Worm (Caenorhabditis elegans) whole organism, mixed stage, embryonic: Measurements from ENCODE around the gene ttr-41.

Experiments
- M03D4.4 ChIP-seq: sonication (generic microtip); optimal IDR thresholded peaks from 2 replicates; lab custom pipeline; 2017; ENCODE audit warnings: mild to moderate bottlenecking, missing genetic modification characterization, missing compliant biosample characterization
- bed-3 ChIP-seq: fragments of 200-800 bp; sonication (Bioruptor generic); optimal IDR thresholded peaks from 3 replicates; lab custom pipeline; 2018; ENCODE audit warnings: mild to moderate bottlenecking, missing genetic modification characterization, moderate library complexity, missing compliant biosample characterization
- blmp-1 ChIP-seq: fragments of 150-350 bp; optimal IDR thresholded peaks from 2 replicates; lab custom pipeline; 2014; ENCODE audit warnings: missing biosample characterization, missing genetic modification characterization
- ceh-39 ChIP-seq: fragments of 150-350 bp; optimal IDR thresholded peaks from 2 replicates; lab custom pipeline; 2014; ENCODE audit warnings: missing biosample characterization, missing genetic modification characterization
- ceh-43 ChIP-seq: fragments of 200-800 bp; sonication (Bioruptor generic); optimal IDR thresholded peaks from 2 replicates; lab custom pipeline; 2018; ENCODE audit warnings: mild to moderate bottlenecking, missing genetic modification characterization, moderate library complexity, missing compliant biosample characterization
- ceh-83 ChIP-seq: fragments of 200-800 bp; sonication (Bioruptor generic); optimal IDR thresholded peaks from 2 replicates; lab custom pipeline; 2018; ENCODE audit warnings: mild to moderate bottlenecking, missing genetic modification characterization, missing compliant biosample characterization
- ces-1 ChIP-seq: fragments of 150-350 bp; optimal IDR thresholded peaks from 2 replicates; lab custom pipeline; 2014; ENCODE audit warnings: missing biosample characterization, missing genetic modification reagents, missing genetic modification characterization
- cnd-1 ChIP-seq: fragments of 200-800 bp; sonication (Bioruptor generic); optimal IDR thresholded peaks from 2 replicates; lab custom pipeline; 2018; ENCODE audit warnings: mild to moderate bottlenecking, missing genetic modification characterization, missing compliant biosample characterization
- elt-1 ChIP-seq: sonication (generic microtip); optimal IDR thresholded peaks from 2 replicates; lab custom pipeline; 2017; ENCODE audit warnings: missing genetic modification characterization, mild to moderate bottlenecking, missing compliant biosample characterization, antibody characterized with exemption, moderate library complexity, borderline replicate concordance; ENCODE audit not compliant: insufficient read depth
- elt-3 ChIP-seq: fragments of 150-350 bp; optimal IDR thresholded peaks from 2 replicates; lab custom pipeline; 2014; ENCODE audit warnings: missing biosample characterization, missing genetic modification characterization
- flh-1 ChIP-seq: fragments of 200-800 bp; sonication (Bioruptor generic); optimal IDR thresholded peaks from 2 replicates; lab custom pipeline; 2018; ENCODE audit warnings: mild to moderate bottlenecking, missing genetic modification characterization, moderate library complexity, missing compliant biosample characterization
- ham-2 ChIP-seq: fragments of 200-800 bp; sonication (Bioruptor generic); optimal IDR thresholded peaks from 2 replicates; lab custom pipeline; 2018; ENCODE audit warnings: mild to moderate bottlenecking, missing genetic modification characterization, missing compliant biosample characterization
- hlh-1 ChIP-seq: fragments of 150-350 bp; optimal IDR thresholded peaks from 2 replicates; lab custom pipeline; 2014; ENCODE audit warnings: missing biosample characterization, missing genetic modification reagents, missing genetic modification characterization
- lin-13 ChIP-seq: fragments of 150-350 bp; optimal IDR thresholded peaks from 2 replicates; lab custom pipeline; 2014; ENCODE audit warnings: missing biosample characterization, missing genetic modification characterization
- lin-32 ChIP-seq: fragments of 200-800 bp; sonication (Bioruptor generic); optimal IDR thresholded peaks from 2 replicates; lab custom pipeline; 2018; ENCODE audit warnings: mild to moderate bottlenecking, missing genetic modification characterization, missing compliant biosample characterization
- lsy-2 ChIP-seq: fragments of 150-350 bp; optimal IDR thresholded peaks from 2 replicates; lab custom pipeline; 2014; ENCODE audit warnings: missing biosample characterization, missing genetic modification characterization
- mab-5 ChIP-seq: fragments of 150-350 bp; optimal IDR thresholded peaks from 2 replicates; lab custom pipeline; 2014; ENCODE audit warnings: missing biosample characterization, missing genetic modification characterization
- mep-1 ChIP-seq: fragments of 150-350 bp; optimal IDR thresholded peaks from 2 replicates; lab custom pipeline; 2017; ENCODE audit warnings: missing biosample characterization, missing genetic modification reagents, missing genetic modification characterization, inconsistent platforms
- mls-2 ChIP-seq: sonication (generic microtip); optimal IDR thresholded peaks from 2 replicates; lab custom pipeline; 2016; ENCODE audit warnings: mild to moderate bottlenecking, missing genetic modification characterization, moderate library complexity, missing compliant biosample characterization
- nhr-12 ChIP-seq: fragments of 150-350 bp; optimal IDR thresholded peaks from 2 replicates; lab custom pipeline; 2014; ENCODE audit warnings: missing biosample characterization, missing genetic modification characterization
- nhr-2 ChIP-seq: fragments of 150-350 bp; optimal IDR thresholded peaks from 2 replicates; lab custom pipeline; 2014; ENCODE audit warnings: missing biosample characterization, missing genetic modification characterization
- nhr-237 ChIP-seq: fragments of 150-350 bp; optimal IDR thresholded peaks from 2 replicates; lab custom pipeline; 2014; ENCODE audit warnings: missing biosample characterization, missing genetic modification characterization
- nhr-76 ChIP-seq: sonication (generic microtip); optimal IDR thresholded peaks from 2 replicates; lab custom pipeline; 2017; ENCODE audit warnings: missing biosample characterization, missing genetic modification characterization
- pha-4 ChIP-seq: fragments of 150-350 bp; optimal IDR thresholded peaks from 2 replicates; lab custom pipeline; 2018; ENCODE audit warnings: missing biosample characterization, missing genetic modification reagents, missing genetic modification characterization
- sem-2 ChIP-seq: fragments of 200-800 bp; sonication (Bioruptor generic); optimal IDR thresholded peaks from 2 replicates; lab custom pipeline; 2018; ENCODE audit warnings: mild to moderate bottlenecking, missing genetic modification characterization, missing compliant biosample characterization
- snpc-4 ChIP-seq: fragments of 150-350 bp; optimal IDR thresholded peaks from 2 replicates; lab custom pipeline; 2014; ENCODE audit warnings: missing biosample characterization, missing genetic modification characterization
- sptf-1 ChIP-seq: sonication (generic microtip); optimal IDR thresholded peaks from 2 replicates; lab custom pipeline; 2017; ENCODE audit warnings: mild to moderate bottlenecking, missing genetic modification characterization, moderate library complexity, missing compliant biosample characterization
- unc-120 ChIP-seq: sonication (generic microtip); optimal IDR thresholded peaks from 2 replicates; lab custom pipeline; 2017; ENCODE audit warnings: missing genetic modification characterization, missing compliant biosample characterization; ENCODE audit not compliant: poor library complexity, severe bottlenecking
- unc-39 ChIP-seq: fragments of 150-350 bp; optimal IDR thresholded peaks from 2 replicates; lab custom pipeline; 2014; ENCODE audit warnings: missing biosample characterization, missing genetic modification characterization
- unc-62 ChIP-seq: fragments of 150-350 bp; optimal IDR thresholded peaks from 2 replicates; lab custom pipeline; 2014; ENCODE audit warnings: missing biosample characterization, missing genetic modification reagents, missing genetic modification characterization
- zip-8 ChIP-seq: fragments of 150-350 bp; optimal IDR thresholded peaks from 2 replicates; lab custom pipeline; 2014; ENCODE audit warnings: missing biosample characterization, missing genetic modification characterization
- ztf-11 ChIP-seq: fragments of 150-350 bp; optimal IDR thresholded peaks from 2 replicates; lab custom pipeline; 2014; ENCODE audit warnings: missing biosample characterization, missing genetic modification characterization

The ttr-41 gene

DNA sequence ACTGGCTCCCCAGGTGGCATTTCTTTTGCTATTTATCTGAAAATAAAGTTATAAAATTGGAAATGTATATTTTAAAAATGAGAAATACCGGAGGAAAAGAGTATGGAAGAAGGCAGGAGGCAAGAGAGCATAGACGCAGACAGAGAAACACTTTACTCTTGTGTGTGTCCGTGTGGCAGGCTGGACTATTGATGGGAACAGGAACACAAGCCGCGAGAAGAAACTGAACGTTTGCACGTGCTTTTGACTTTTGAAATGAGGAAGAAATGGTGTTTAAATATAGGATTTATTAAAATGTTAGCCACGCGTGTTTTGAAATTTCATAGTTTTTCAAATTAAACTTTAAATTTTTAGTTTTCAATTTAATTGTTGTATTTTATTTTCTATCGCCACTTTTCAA is 1.5 kb downstream of the ttr-41 start, which contains the start of gene F10G7.10:
Gene F10G7.10, minus strand, starts transcription at position 145 of the 400 bp plus-strand sequence.
- TF ChIP-seq nhr-76 (tag; lab: Kevin White, UChicago) (no peak), lsy-2 (tag; lab: Kevin White, UChicago) (no peak), nhr-2 (no peak), hlh-1 (peak; percentile 12), sem-2 (no peak), mab-5 (tag; lab: Kevin White, UChicago) (no peak)

DNA sequence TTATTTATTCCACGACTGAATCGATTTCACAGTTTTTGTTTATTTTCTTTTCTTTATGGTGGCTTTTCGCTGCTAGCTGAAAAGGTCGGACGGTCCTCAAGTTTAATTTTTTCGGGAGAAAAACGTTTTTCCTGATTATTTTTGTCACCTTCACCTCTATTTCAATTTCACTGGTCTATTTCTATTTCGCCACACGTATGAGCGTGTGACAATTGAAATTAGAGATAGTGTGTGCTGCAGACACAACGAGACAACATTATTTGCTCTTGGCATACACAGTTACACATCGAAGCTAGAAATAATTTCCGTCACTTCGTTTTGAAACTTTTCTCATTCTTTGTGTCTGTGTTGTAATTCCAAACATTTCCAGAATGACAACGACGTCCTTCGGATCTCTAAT is 12.0 kb downstream of the ttr-41 start, which contains the start of gene F41C3.8:
Gene F41C3.8, plus strand, starts transcription at position 371 of the 400 bp plus-strand sequence.
- TF ChIP-seq lin-13 (tag; lab: Kevin White, UChicago) (no peak), ceh-83 (GFP tag; lab: Kevin White, UChicago) (no peak), unc-62 (GFP tag; lab: Kevin White, UChicago) (no peak), elt-1 (tag; lab: Kevin White, UChicago) (no peak), blmp-1 (tag; lab: Kevin White, UChicago) (no peak), ces-1 (no peak), ham-2 (GFP tag; lab: Kevin White, UChicago) (no peak)
- TF ChIP-seq, all 35 proteins: peak for 0

DNA sequence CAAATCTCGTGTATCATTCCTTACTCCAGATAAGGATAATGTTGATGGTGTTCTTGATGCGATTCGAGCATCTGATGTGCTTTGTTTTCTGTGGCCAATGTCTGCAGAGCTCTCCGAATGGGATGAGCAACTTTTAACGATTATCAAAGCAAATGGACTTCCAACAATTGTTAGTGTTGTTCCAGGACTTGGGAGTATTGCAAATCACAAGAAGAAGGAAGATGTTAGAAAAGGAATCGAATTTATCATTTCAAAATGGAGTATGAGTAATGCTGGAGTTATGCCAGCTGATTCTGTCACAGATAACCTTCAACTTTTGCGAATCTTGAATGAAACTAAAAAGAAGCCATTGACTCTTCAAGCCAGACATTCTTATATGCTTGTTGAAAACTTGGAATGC is 16.9 kb downstream of the ttr-41 start:
- no peak for TF ChIP-seq ceh-43 (GFP tag; lab: Kevin White, UChicago)
- no peak for TF ChIP-seq ceh-39
- no peak for TF ChIP-seq nhr-237 (tag; lab: Kevin White, UChicago)
- TF ChIP-seq zip-8: no peak
- TF ChIP-seq blmp-1 (tag; lab: Kevin White, UChicago): no peak
- no peak for TF ChIP-seq lsy-2 (tag; lab: Kevin White, UChicago)
- no peak for TF ChIP-seq mls-2 (tag; lab: Kevin White, UChicago)
- no peak for TF ChIP-seq sem-2
- no peak for TF ChIP-seq hlh-1
- TF ChIP-seq lin-32 (GFP tag; lab: Kevin White, UChicago): no peak
- no peak for TF ChIP-seq flh-1
- no peak for TF ChIP-seq elt-1 (tag; lab: Kevin White, UChicago)
- no peak for TF ChIP-seq bed-3
- no peak for TF ChIP-seq ztf-11 (tag; lab: Kevin White, UChicago)
- no peak for TF ChIP-seq nhr-12 (tag; lab: Kevin White, UChicago)
- TF ChIP-seq unc-39 (tag; lab: Kevin White, UChicago): no peak
- TF ChIP-seq pha-4 (tag; lab: Kevin White, UChicago): no peak
- TF ChIP-seq mab-5 (tag; lab: Kevin White, UChicago): no peak
- no peak for TF ChIP-seq nhr-2

DNA sequence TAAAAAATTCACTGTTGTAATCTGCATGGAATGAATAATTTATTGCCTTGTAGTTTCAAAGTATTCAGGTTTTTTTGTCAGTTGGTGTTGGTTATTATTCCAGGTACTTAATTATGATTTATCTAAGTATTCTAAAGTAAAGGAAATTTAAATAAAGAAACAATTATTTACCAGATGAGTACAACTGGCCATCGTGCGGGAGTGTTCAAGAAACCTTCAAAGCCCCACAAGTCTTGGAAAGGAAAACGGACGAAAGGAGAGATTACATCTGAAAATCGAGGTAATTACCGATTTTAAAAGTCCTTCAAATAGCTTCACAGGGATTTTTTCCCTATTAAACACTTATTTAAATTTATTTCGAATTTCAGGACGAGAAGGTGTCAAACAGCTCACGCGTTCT is 17.5 kb downstream of the ttr-41 start, which contains the start of gene tag-151:
Gene tag-151, plus strand, starts transcription at position 158 of the 400 bp plus-strand sequence.
- TF ChIP-seq sptf-1 (tag; lab: Kevin White, UChicago): no peak
- no peak for TF ChIP-seq cnd-1
- TF ChIP-seq ceh-83 (GFP tag; lab: Kevin White, UChicago): no peak
- no peak for TF ChIP-seq unc-62 (GFP tag; lab: Kevin White, UChicago)
- TF ChIP-seq ztf-11 (tag; lab: Kevin White, UChicago): no peak
- TF ChIP-seq elt-1 (tag; lab: Kevin White, UChicago): no peak
- no peak for TF ChIP-seq elt-3 (tag; lab: Kevin White, UChicago)
- TF ChIP-seq snpc-4: no peak
- TF ChIP-seq hlh-1: no peak
- TF ChIP-seq pha-4 (tag; lab: Kevin White, UChicago): no peak
- TF ChIP-seq M03D4.4 (tag; lab: Kevin White, UChicago): no peak
- no peak for TF ChIP-seq unc-120 (tag; lab: Kevin White, UChicago)
- TF ChIP-seq nhr-76 (tag; lab: Kevin White, UChicago): no peak
- no peak for TF ChIP-seq zip-8
- TF ChIP-seq ceh-39: no peak

DNA sequence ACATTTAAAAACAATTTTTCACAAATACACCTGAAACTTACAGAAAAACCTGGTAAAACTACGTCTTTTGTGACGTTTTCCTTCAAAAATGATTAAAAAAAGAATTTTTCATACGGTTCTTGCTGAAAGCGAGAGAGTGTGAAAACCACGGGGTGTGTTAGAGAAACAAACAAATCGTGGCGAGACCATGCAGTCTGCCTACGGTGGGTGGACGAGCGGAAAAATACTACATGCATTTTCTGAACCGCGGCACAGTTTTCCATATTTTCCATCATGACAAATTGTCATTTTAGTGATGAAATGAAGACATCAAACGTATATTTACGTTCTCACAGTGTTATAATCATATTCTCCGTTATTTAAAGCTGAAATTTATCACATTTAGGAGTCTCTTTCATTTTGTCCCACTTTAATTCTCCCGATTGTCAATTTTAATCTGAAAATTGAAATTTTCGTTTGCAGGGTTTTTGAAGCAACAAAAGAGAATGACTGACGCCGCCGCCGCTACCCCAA is 21.3 kb downstream of the ttr-41 start, which contains the start of the genes F10G7.9 and tsn-1:
Gene F10G7.9, minus strand, starts transcription at position 127 of the 513 bp plus-strand sequence.
Gene tsn-1, plus strand, starts transcription at position 463 of the 513 bp plus-strand sequence.
- TF ChIP-seq blmp-1 (tag; lab: Kevin White, UChicago): no peak
- TF ChIP-seq snpc-4: no peak
- no peak for TF ChIP-seq elt-1 (tag; lab: Kevin White, UChicago)
- TF ChIP-seq sem-2: no peak
- peak; percentile 57 for TF ChIP-seq pha-4 (tag; lab: Kevin White, UChicago)
- no peak for TF ChIP-seq unc-39 (tag; lab: Kevin White, UChicago)
- TF ChIP-seq lsy-2 (tag; lab: Kevin White, UChicago): peak; percentile 95
- peak; percentile 20 for TF ChIP-seq lin-13 (tag; lab: Kevin White, UChicago)
- TF ChIP-seq nhr-76 (tag; lab: Kevin White, UChicago): no peak
- TF ChIP-seq ceh-43 (GFP tag; lab: Kevin White, UChicago): no peak
- TF ChIP-seq ces-1: no peak
- TF ChIP-seq ceh-39: no peak
- TF ChIP-seq bed-3: no peak
- peak; percentile 8 for TF ChIP-seq mep-1 (tag; lab: Kevin White, UChicago)
- TF ChIP-seq unc-62 (GFP tag; lab: Kevin White, UChicago): no peak
- TF ChIP-seq ztf-11 (tag; lab: Kevin White, UChicago): no peak
- no peak for TF ChIP-seq ceh-83 (GFP tag; lab: Kevin White, UChicago)
